Fruit fly (Drosophila melanogaster) whole organism, embryonic: ENCODE measurements around the gene CG13039.

Experiments
- CG10462 ChIP-seq: fragments of 200-800 bp; sonication (Bioruptor generic); optimal IDR thresholded peaks from 2 replicates; lab custom pipeline; 2016; ENCODE audit warnings: missing biosample characterization, missing genetic modification characterization
- CG1832 ChIP-seq: fragments of 200-800 bp; sonication (Bioruptor generic); optimal IDR thresholded peaks from 2 replicates; lab custom pipeline; 2017; ENCODE audit warnings: missing biosample characterization, mild to moderate bottlenecking, missing genetic modification characterization, inconsistent platforms
- CG32767 ChIP-seq: fragments of 200-800 bp; sonication (Bioruptor generic); IDR thresholded peaks from 2 replicates; pipeline ENCODE4 v1.3.6; 2022; ENCODE audit warnings: missing biosample characterization, missing genetic modification characterization
- CG3838 ChIP-seq: fragments of 200-800 bp; sonication (Bioruptor generic); optimal IDR thresholded peaks from 3 replicates; lab custom pipeline; 2016; ENCODE audit warnings: missing biosample characterization, missing genetic modification characterization
- CG4328 ChIP-seq: fragments of 200-800 bp; sonication (Bioruptor generic); optimal IDR thresholded peaks from 3 replicates; lab custom pipeline; 2017; ENCODE audit warnings: missing biosample characterization, missing genetic modification reagents, missing genetic modification characterization
- CG8765 ChIP-seq: fragments of 200-800 bp; sonication (Bioruptor generic); IDR thresholded peaks from 2 replicates; pipeline ENCODE4 v1.3.6; 2022; ENCODE audit warnings: missing biosample characterization, missing genetic modification characterization
- Dfd ChIP-seq, 2 experiments: fragments of >200 bp; optimal IDR thresholded peaks; 2 replicates each; lab custom pipeline; 2017; ENCODE audit warnings: missing biosample characterization in 2 of 2, missing genetic modification characterization in 2 of 2
- grn ChIP-seq: fragments of 200-800 bp; sonication (Bioruptor generic); optimal IDR thresholded peaks from 3 replicates; lab custom pipeline; 2017; ENCODE audit warnings: missing biosample characterization, missing genetic modification characterization
- ind ChIP-seq: fragments of 200-800 bp; sonication (Bioruptor generic); optimal IDR thresholded peaks from 3 replicates; lab custom pipeline; 2016; ENCODE audit warnings: missing biosample characterization, missing genetic modification characterization
- jing ChIP-seq: fragments of 200-800 bp; sonication (Bioruptor generic); optimal IDR thresholded peaks from 2 replicates; lab custom pipeline; 2018; ENCODE audit warnings: missing biosample characterization, mild to moderate bottlenecking, missing genetic modification characterization
- psq ChIP-seq: fragments of 200-800 bp; sonication (Bioruptor generic); optimal IDR thresholded peaks from 2 replicates; lab custom pipeline; 2017; ENCODE audit warnings: missing biosample characterization, missing genetic modification characterization

DNA sequence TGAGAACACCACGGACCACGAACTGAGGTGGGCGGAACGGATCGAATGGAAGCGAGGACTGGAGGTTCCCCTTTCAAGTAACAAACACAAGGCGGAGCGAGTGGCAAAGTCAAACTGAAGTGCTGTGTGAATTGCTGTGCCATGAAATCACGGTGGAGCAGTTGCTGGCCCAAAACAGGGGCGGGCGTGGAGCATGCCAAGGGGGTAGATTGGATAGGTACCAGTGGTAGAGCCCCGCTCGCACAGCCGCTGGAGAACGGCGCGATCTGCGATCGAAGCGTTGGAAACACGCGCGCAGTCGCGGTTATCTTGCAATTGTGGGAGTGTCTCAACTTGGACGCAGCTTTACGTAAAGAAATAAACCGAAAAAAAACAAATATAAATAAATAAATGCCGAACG lies 1.2 kb upstream of the CG13039 start, which contains the start of gene CG13038:
- TF ChIP-seq psq (GFP tag; lab: Kevin White, UChicago) (no peak), CG32767 (GFP tag; lab: Robert Waterston, UW) (no peak), CG3838 (no peak), grn (GFP tag; lab: Kevin White, UChicago) (no peak), ind (GFP tag; lab: Kevin White, UChicago) (no peak), CG8765 (GFP tag; lab: Robert Waterston, UW) (no peak), CG4328 (GFP tag; lab: Kevin White, UChicago) (no peak), Dfd (GFP tag; optimal IDR thresholded peaks at IDR 0.05; lab: Kevin White, UChicago) (no peak), CG1832 (no peak), CG10462 (GFP tag; lab: Kevin White, UChicago) (no peak), jing (no peak)
